Worm (Caenorhabditis elegans) whole organism, L4 larva: Measurements from ENCODE around the gene F58A6.5.

Experiments used
- D1046.2 ChIP-seq: fragments of 200-800 bp; sonication (Bioruptor generic); IDR thresholded peaks from 2 replicates; pipeline ENCODE4 v1.3.6; 2022; ENCODE audit warnings: missing genetic modification characterization, missing compliant biosample characterization
- T26A8.4 ChIP-seq: fragments of 200-800 bp; sonication (Bioruptor generic); IDR thresholded peaks from 2 replicates; pipeline ENCODE4 v1.3.6; 2022; ENCODE audit warnings: missing genetic modification characterization, missing compliant biosample characterization
- Y105C5A.15 ChIP-seq: fragments of 200-800 bp; sonication (Bioruptor generic); IDR thresholded peaks from 2 replicates; pipeline ENCODE4 v1.3.6; 2022; ENCODE audit warnings: missing genetic modification characterization, missing compliant biosample characterization
- Y5F2A.4 ChIP-seq: fragments of 200-800 bp; sonication (Bioruptor generic); optimal IDR thresholded peaks from 2 replicates; lab custom pipeline; 2018; ENCODE audit warnings: mild to moderate bottlenecking, missing genetic modification characterization, missing compliant biosample characterization
- Y75B8A.6 ChIP-seq: fragments of 200-800 bp; sonication (Bioruptor generic); IDR thresholded peaks from 2 replicates; pipeline ENCODE4 v1.3.6; 2022; ENCODE audit warnings: missing genetic modification reagents, missing genetic modification characterization, missing compliant biosample characterization
- ZK546.5 ChIP-seq, 2 experiments: sonication (generic microtip); optimal IDR thresholded peaks; 2 replicates each; lab custom pipeline; 2017; ENCODE audit warnings: missing biosample characterization in 2 of 2, missing genetic modification characterization in 2 of 2
- aha-1 ChIP-seq: fragments of 150-350 bp; peaks from one replicate; lab custom pipeline; 2014; ENCODE audit warnings: missing biosample characterization, missing genetic modification characterization
- aly-2 ChIP-seq: sonication (generic microtip); optimal IDR thresholded peaks from 2 replicates; lab custom pipeline; 2018; ENCODE audit warnings: missing biosample characterization, missing genetic modification characterization
- attf-4 ChIP-seq: sonication (generic microtip); optimal IDR thresholded peaks from 3 replicates; lab custom pipeline; 2017; ENCODE audit warnings: missing biosample characterization, missing genetic modification characterization
- ceh-20 ChIP-seq: fragments of 200-800 bp; sonication (Bioruptor generic); IDR thresholded peaks from 2 replicates; pipeline ENCODE4 v1.3.6; 2022; ENCODE audit warnings: missing genetic modification reagents, missing genetic modification characterization, missing compliant biosample characterization
- ceh-62 ChIP-seq: sonication (generic microtip); optimal IDR thresholded peaks from 2 replicates; lab custom pipeline; 2017; ENCODE audit warnings: missing biosample characterization, missing genetic modification characterization
- ceh-82 ChIP-seq: sonication (generic microtip); optimal IDR thresholded peaks from 2 replicates; lab custom pipeline; 2017; ENCODE audit warnings: missing biosample characterization, missing genetic modification characterization
- cey-2 ChIP-seq: sonication (generic microtip); optimal IDR thresholded peaks from 3 replicates; lab custom pipeline; 2017; ENCODE audit warnings: missing genetic modification characterization, mild to moderate bottlenecking, missing compliant biosample characterization, antibody characterized with exemption, borderline replicate concordance; ENCODE audit not compliant: insufficient read depth
- daf-12 ChIP-seq: fragments of 150-350 bp; optimal IDR thresholded peaks from 2 replicates; lab custom pipeline; 2014; ENCODE audit warnings: missing biosample characterization, missing genetic modification reagents, missing genetic modification characterization
- daf-16 ChIP-seq, 3 experiments: sonication (generic microtip); optimal IDR thresholded peaks; 2 replicates each; lab custom pipeline; 2016 to 2017; ENCODE audit warnings: missing genetic modification characterization in 3 of 3, missing genetic modification reagents in 3 of 3, mild to moderate bottlenecking in 2 of 3, missing compliant biosample characterization in 2 of 3, missing biosample characterization in 1 of 3, moderate library complexity in 1 of 3
- daf-8 ChIP-seq: fragments of 200-800 bp; sonication (Bioruptor generic); IDR thresholded peaks from 2 replicates; pipeline ENCODE4 v1.3.6; 2022; ENCODE audit warnings: missing genetic modification characterization, missing compliant biosample characterization
- dmd-6 ChIP-seq: fragments of 200-800 bp; sonication (Bioruptor generic); IDR thresholded peaks from 2 replicates; pipeline ENCODE4 v1.3.6; 2022; ENCODE audit warnings: missing genetic modification reagents, missing genetic modification characterization, missing compliant biosample characterization
- dpl-1 ChIP-seq: fragments of 150-350 bp; optimal IDR thresholded peaks from 2 replicates; lab custom pipeline; 2014; ENCODE audit warnings: missing biosample characterization, missing genetic modification reagents, missing genetic modification characterization
- dve-1 ChIP-seq: sonication (generic microtip); optimal IDR thresholded peaks from 2 replicates; lab custom pipeline; 2017; ENCODE audit warnings: antibody characterized with exemption, mild to moderate bottlenecking, missing genetic modification characterization, missing compliant biosample characterization; ENCODE audit not compliant: insufficient read depth
- egl-43 ChIP-seq: fragments of 200-800 bp; sonication (Bioruptor generic); IDR thresholded peaks from 2 replicates; pipeline ENCODE4 v1.3.6; 2022; ENCODE audit warnings: missing genetic modification reagents, missing genetic modification characterization, missing compliant biosample characterization
- fkh-10 ChIP-seq: fragments of 150-350 bp; optimal IDR thresholded peaks from 2 replicates; lab custom pipeline; 2014; ENCODE audit warnings: missing biosample characterization, missing genetic modification reagents, missing genetic modification characterization
- fos-1 ChIP-seq: fragments of 150-350 bp; optimal IDR thresholded peaks from 2 replicates; lab custom pipeline; 2014; ENCODE audit warnings: missing biosample characterization, missing genetic modification characterization
- hmg-1.1 ChIP-seq: fragments of 200-800 bp; sonication (Bioruptor generic); IDR thresholded peaks from 2 replicates; pipeline ENCODE4 v1.3.6; 2022; ENCODE audit warnings: missing genetic modification reagents, missing genetic modification characterization, missing compliant biosample characterization
- lim-7 ChIP-seq: fragments of 200-800 bp; sonication (Bioruptor generic); IDR thresholded peaks from 2 replicates; pipeline ENCODE4 v1.3.6; 2022; ENCODE audit warnings: missing genetic modification characterization, missing compliant biosample characterization
- lin-1 ChIP-seq: fragments of 200-800 bp; sonication (Bioruptor generic); IDR thresholded peaks from 2 replicates; pipeline ENCODE4 v1.3.6; 2022; ENCODE audit warnings: missing genetic modification reagents, missing genetic modification characterization, missing compliant biosample characterization
- lin-15B ChIP-seq: fragments of 150-350 bp; sonication (generic microtip); optimal IDR thresholded peaks from 3 replicates; lab custom pipeline; 2014; ENCODE audit warnings: missing biosample characterization, missing genetic modification characterization
- lin-38 ChIP-seq: fragments of 200-800 bp; sonication (Bioruptor generic); IDR thresholded peaks from 2 replicates; pipeline ENCODE4 v1.3.6; 2022; ENCODE audit warnings: missing genetic modification reagents, missing genetic modification characterization, missing compliant biosample characterization
- lin-39 ChIP-seq: fragments of 150-350 bp; optimal IDR thresholded peaks from 2 replicates; lab custom pipeline; 2014; ENCODE audit warnings: missing biosample characterization, missing genetic modification reagents, missing genetic modification characterization
- lir-3 ChIP-seq: sonication (generic microtip); optimal IDR thresholded peaks from 2 replicates; lab custom pipeline; 2016; ENCODE audit warnings: mild to moderate bottlenecking, missing genetic modification characterization, missing compliant biosample characterization
- lsy-2 ChIP-seq, 2 experiments: fragments of 150-350 bp in 1 of 2; sonication (generic microtip) in 1 of 2; optimal IDR thresholded peaks; 2 replicates each; lab custom pipeline; 2014 to 2017; ENCODE audit warnings: missing biosample characterization in 2 of 2, missing genetic modification characterization in 2 of 2
- madf-9 ChIP-seq: fragments of 200-800 bp; sonication (Bioruptor generic); conservative IDR thresholded peaks from 2 replicates; pipeline ENCODE4 v1.3.6; 2022; ENCODE audit warnings: missing genetic modification reagents, missing genetic modification characterization, missing compliant biosample characterization
- mdl-1 ChIP-seq, 2 experiments: fragments of 150-350 bp in 1 of 2; sonication (generic microtip) in 1 of 2; optimal IDR thresholded peaks; 2 replicates each; lab custom pipeline; 2014 to 2017; ENCODE audit warnings: missing biosample characterization in 2 of 2, missing genetic modification characterization in 2 of 2
- mes-2 ChIP-seq: sonication (generic microtip); optimal IDR thresholded peaks from 2 replicates; lab custom pipeline; 2016; ENCODE audit warnings: missing genotype, mild to moderate bottlenecking, missing genetic modification characterization, missing compliant biosample characterization; ENCODE audit not compliant: poor library complexity, severe bottlenecking
- nhr-102 ChIP-seq: sonication (generic microtip); optimal IDR thresholded peaks from 2 replicates; lab custom pipeline; 2016; ENCODE audit warnings: mild to moderate bottlenecking, missing genetic modification characterization, moderate library complexity, missing compliant biosample characterization
- nhr-11 ChIP-seq: fragments of 150-350 bp; optimal IDR thresholded peaks from 2 replicates; lab custom pipeline; 2014; ENCODE audit warnings: missing biosample characterization, missing genetic modification characterization
- nhr-237 ChIP-seq: sonication (generic microtip); optimal IDR thresholded peaks from 2 replicates; lab custom pipeline; 2017; ENCODE audit warnings: missing biosample characterization, missing genetic modification characterization
- nhr-41 ChIP-seq: fragments of 200-800 bp; sonication (Bioruptor generic); IDR thresholded peaks from 2 replicates; pipeline ENCODE4 v1.3.6; 2022; ENCODE audit warnings: missing genetic modification reagents, missing genetic modification characterization, missing compliant biosample characterization
- nhr-48 ChIP-seq: sonication (generic microtip); optimal IDR thresholded peaks from 2 replicates; lab custom pipeline; 2016; ENCODE audit warnings: mild to moderate bottlenecking, missing genetic modification characterization, missing compliant biosample characterization
- nhr-76 ChIP-seq: fragments of 150-350 bp; optimal IDR thresholded peaks from 2 replicates; lab custom pipeline; 2014; ENCODE audit warnings: missing biosample characterization, missing genetic modification characterization
- nhr-77 ChIP-seq: fragments of 150-350 bp; optimal IDR thresholded peaks from 2 replicates; lab custom pipeline; 2014; ENCODE audit warnings: missing biosample characterization, missing genetic modification characterization
- saeg-2 ChIP-seq: fragments of 200-800 bp; sonication (Bioruptor generic); IDR thresholded peaks from 2 replicates; pipeline ENCODE4 v1.3.6; 2022; ENCODE audit warnings: missing genetic modification reagents, missing genetic modification characterization, missing compliant biosample characterization
- skn-1 ChIP-seq: fragments of 150-350 bp; optimal IDR thresholded peaks from 2 replicates; lab custom pipeline; 2014; ENCODE audit warnings: missing biosample characterization, missing genetic modification characterization
- snpc-1.2 ChIP-seq: fragments of 200-800 bp; sonication (Bioruptor generic); IDR thresholded peaks from 2 replicates; pipeline ENCODE4 v1.3.6; 2022; ENCODE audit warnings: missing genetic modification reagents, missing genetic modification characterization, missing compliant biosample characterization
- snpc-4 ChIP-seq: fragments of 150-350 bp; optimal IDR thresholded peaks from 2 replicates; lab custom pipeline; 2014; ENCODE audit warnings: missing biosample characterization, missing genetic modification characterization
- tag-97 ChIP-seq: fragments of 200-800 bp; sonication (Bioruptor generic); IDR thresholded peaks from 2 replicates; pipeline ENCODE4 v1.3.6; 2022; ENCODE audit warnings: missing genetic modification characterization, missing compliant biosample characterization
- tra-1 ChIP-seq: fragments of 200-800 bp; sonication (Bioruptor generic); IDR thresholded peaks from 2 replicates; pipeline ENCODE4 v1.3.6; 2022; ENCODE audit warnings: missing genetic modification reagents, missing genetic modification characterization, missing compliant biosample characterization
- unc-62 ChIP-seq, 3 experiments: fragments of 150-350 bp in 1 of 3; sonication (generic microtip); optimal IDR thresholded peaks in 2 of 3; peaks in 1 of 3; 1 replicate in 1 of 3; 2 replicates in 2 of 3; lab custom pipeline; 2014 to 2017; ENCODE audit warnings: missing biosample characterization in 3 of 3, missing genetic modification characterization in 3 of 3, missing genetic modification reagents in 3 of 3, missing genotype in 1 of 3
- zag-1 ChIP-seq: fragments of 150-350 bp; optimal IDR thresholded peaks from 2 replicates; lab custom pipeline; 2014; ENCODE audit warnings: missing biosample characterization, missing genetic modification characterization
- zfp-3 ChIP-seq: fragments of 200-800 bp; sonication (Bioruptor generic); conservative IDR thresholded peaks from 2 replicates; pipeline ENCODE4 v1.3.6; 2022; ENCODE audit warnings: missing genetic modification reagents, missing genetic modification characterization, missing compliant biosample characterization
- zip-11 ChIP-seq: fragments of 200-800 bp; sonication (Bioruptor generic); IDR thresholded peaks from 2 replicates; pipeline ENCODE4 v1.3.6; 2022; ENCODE audit warnings: missing genetic modification characterization, missing compliant biosample characterization
- zip-2 ChIP-seq: fragments of 150-350 bp; optimal IDR thresholded peaks from 2 replicates; lab custom pipeline; 2014; ENCODE audit warnings: missing biosample characterization, missing genetic modification characterization

Gene F58A6.5

ce11 chrII:5103784-5104457 lies 44.3 kb downstream of the F58A6.5 start, which contains the start of the genes C04G6.11 and mpk-2 (continued):
- TF ChIP-seq daf-16 (GFP tag; optimal IDR thresholded peaks at IDR 0.05; lab: Kevin White, UChicago) (peak in 1 of 2 experiments; percentile 69), daf-16 (tag; optimal IDR thresholded peaks at IDR 0.05; lab: Kevin White, UChicago) (peak; percentile 66), tag-97 (GFP tag; lab: Robert Waterston, UW) (no peak), lsy-2 (tag; optimal IDR thresholded peaks at IDR 0.05; lab: Kevin White, UChicago) (no peak), T26A8.4 (GFP tag; lab: Robert Waterston, UW) (no peak), snpc-1.2 (GFP tag; lab: Robert Waterston, UW) (no peak), D1046.2 (GFP tag; lab: Robert Waterston, UW) (no peak), Y75B8A.6 (GFP tag; lab: Robert Waterston, UW) (no peak), dmd-6 (peak; percentile 97), lin-1 (GFP tag; lab: Robert Waterston, UW) (peak; percentile 59; the same call in 1 of the 2 replicates), zip-11 (GFP tag; lab: Robert Waterston, UW) (no peak), saeg-2 (no peak), nhr-41 (GFP tag; lab: Robert Waterston, UW) (no peak), skn-1 (tag; lab: Kevin White, UChicago) (no peak), Y5F2A.4 (GFP tag; lab: Kevin White, UChicago) (no peak), lin-38 (GFP tag; lab: Robert Waterston, UW) (no peak), dve-1 (tag; lab: Kevin White, UChicago) (peak; percentile 64), fos-1 (tag; lab: Kevin White, UChicago) (no peak), ceh-62 (no peak), aly-2 (tag; lab: Kevin White, UChicago) (no peak), unc-62 (GFP tag; optimal IDR thresholded peaks at IDR 0.05 in 1 of 2; lab: Kevin White, UChicago) (no peak), unc-62 (tag; optimal IDR thresholded peaks at IDR 0.05; lab: Kevin White, UChicago) (no peak), zfp-3 (GFP tag; lab: Robert Waterston, UW) (no peak), daf-8 (GFP tag; lab: Robert Waterston, UW) (no peak), zip-2 (tag; lab: Kevin White, UChicago) (no peak), mdl-1 (tag; optimal IDR thresholded peaks at IDR 0.05; lab: Kevin White, UChicago) (peak in 1 of 2 experiments; percentile 9), nhr-11 (tag; lab: Kevin White, UChicago) (no peak), zag-1 (tag; lab: Kevin White, UChicago) (no peak), nhr-48 (peak; percentile 85), mes-2 (tag; lab: Kevin White, UChicago) (no peak), ZK546.5 (tag; optimal IDR thresholded peaks at IDR 0.05; lab: Kevin White, UChicago) (no peak), madf-9 (GFP tag; lab: Robert Waterston, UW) (no peak), hmg-1.1 (no peak), lir-3 (tag; lab: Kevin White, UChicago) (no peak), attf-4 (tag; lab: Kevin White, UChicago) (no peak), ceh-82 (tag; lab: Kevin White, UChicago) (no peak), lin-15B (tag; lab: Kevin White, UChicago) (no peak), nhr-102 (tag; lab: Kevin White, UChicago) (peak; percentile 51), dpl-1 (no peak), egl-43 (GFP tag; lab: Robert Waterston, UW) (no peak), nhr-77 (tag; lab: Kevin White, UChicago) (peak; percentile 44), lim-7 (GFP tag; lab: Robert Waterston, UW) (no peak), lin-39 (tag; lab: Kevin White, UChicago) (no peak), nhr-76 (no peak), tra-1 (GFP tag; lab: Robert Waterston, UW) (no peak; the same call in 1 of the 2 replicates), nhr-237 (tag; lab: Kevin White, UChicago) (no peak), aha-1 (tag; lab: Kevin White, UChicago) (no peak), snpc-4 (no peak), ceh-20 (GFP tag; lab: Robert Waterston, UW) (no peak), cey-2 (tag; lab: Kevin White, UChicago) (no peak), fkh-10 (no peak), daf-12 (tag; lab: Kevin White, UChicago) (no peak), Y105C5A.15 (GFP tag; lab: Robert Waterston, UW) (no peak)
